Fruit fly (Drosophila melanogaster) whole organism, adult: Measurements from ENCODE around the gene CG15602.

Experiments
- CG11617 ChIP-seq: fragments of 200-800 bp; sonication (Bioruptor generic); optimal IDR thresholded peaks from 2 replicates; lab custom pipeline; 2017; ENCODE audit warnings: mild to moderate bottlenecking, missing biosample characterization, missing genetic modification reagents, missing genetic modification characterization
- CG12768 ChIP-seq: fragments of 200-800 bp; sonication (Bioruptor generic); optimal IDR thresholded peaks from 2 replicates; lab custom pipeline; 2017; ENCODE audit warnings: missing biosample characterization, missing genetic modification characterization, mild to moderate bottlenecking, moderate library complexity, missing genetic modification reagents
- CG14711 ChIP-seq: fragments of 200-800 bp; sonication (Bioruptor generic); optimal IDR thresholded peaks from 2 replicates; lab custom pipeline; 2018; ENCODE audit warnings: missing biosample characterization, mild to moderate bottlenecking, missing genetic modification characterization, moderate library complexity
- CG1620 ChIP-seq: fragments of 200-800 bp; sonication (Bioruptor generic); optimal IDR thresholded peaks from 2 replicates; lab custom pipeline; 2016; ENCODE audit warnings: missing biosample characterization, missing genetic modification characterization
- CG33017 ChIP-seq: fragments of 200-800 bp; sonication (Bioruptor generic); optimal IDR thresholded peaks from 2 replicates; lab custom pipeline; 2018; ENCODE audit warnings: missing biosample characterization, mild to moderate bottlenecking, missing genetic modification characterization, moderate library complexity
- CG5204 ChIP-seq: fragments of 200-800 bp; sonication (Bioruptor generic); optimal IDR thresholded peaks from 2 replicates; lab custom pipeline; 2016; ENCODE audit warnings: missing biosample characterization, missing genetic modification characterization
- CG7045 ChIP-seq: fragments of 200-800 bp; sonication (Bioruptor generic); optimal IDR thresholded peaks from 2 replicates; lab custom pipeline; 2017; ENCODE audit warnings: missing biosample characterization, mild to moderate bottlenecking, missing genetic modification characterization
- CG7101 ChIP-seq: fragments of 200-800 bp; sonication (Bioruptor generic); optimal IDR thresholded peaks from 2 replicates; lab custom pipeline; 2018; ENCODE audit warnings: missing biosample characterization, mild to moderate bottlenecking, missing genetic modification characterization, moderate library complexity
- Clk ChIP-seq: fragments of 200-800 bp; sonication (Bioruptor generic); optimal IDR thresholded peaks from 2 replicates; lab custom pipeline; 2017; ENCODE audit warnings: missing biosample characterization, missing genetic modification characterization
- Crg-1 ChIP-seq: fragments of 200-800 bp; sonication (Bioruptor generic); optimal IDR thresholded peaks from 2 replicates; lab custom pipeline; 2016; ENCODE audit warnings: missing biosample characterization, missing genetic modification characterization
- Hr96 ChIP-seq: fragments of 200-800 bp; sonication (Bioruptor generic); optimal IDR thresholded peaks from 2 replicates; lab custom pipeline; 2016; ENCODE audit warnings: missing biosample characterization, missing genetic modification characterization
- Mnt ChIP-seq: fragments of 200-800 bp; sonication (Bioruptor generic); optimal IDR thresholded peaks from 2 replicates; lab custom pipeline; 2016; ENCODE audit warnings: missing biosample characterization, mild to moderate bottlenecking, missing genetic modification characterization
- bab1 ChIP-seq: fragments of 200-800 bp; sonication (Bioruptor generic); optimal IDR thresholded peaks from 3 replicates; lab custom pipeline; 2019; ENCODE audit warnings: missing biosample characterization, mild to moderate bottlenecking, missing genetic modification characterization, moderate library complexity
- cic ChIP-seq: fragments of 200-800 bp; sonication (Bioruptor generic); optimal IDR thresholded peaks from 2 replicates; lab custom pipeline; 2017; ENCODE audit warnings: missing biosample characterization, mild to moderate bottlenecking, missing genetic modification characterization, moderate library complexity
- cnc ChIP-seq, 2 experiments: fragments of >200 bp; optimal IDR thresholded peaks; 2 replicates each; lab custom pipeline; 2017
- kay ChIP-seq: fragments of 200-800 bp; sonication (Bioruptor generic); peaks from one replicate; lab custom pipeline; 2016; ENCODE audit warnings: missing biosample characterization, missing genetic modification characterization, borderline replicate concordance
- ovo ChIP-seq: fragments of 200-800 bp; sonication (Bioruptor generic); optimal IDR thresholded peaks from 2 replicates; lab custom pipeline; 2016; ENCODE audit warnings: missing biosample characterization, missing genetic modification characterization
- pad ChIP-seq: fragments of 200-800 bp; sonication (Bioruptor generic); optimal IDR thresholded peaks from 3 replicates; lab custom pipeline; 2017; ENCODE audit warnings: missing biosample characterization, missing genetic modification characterization, mild to moderate bottlenecking, moderate library complexity, missing genetic modification reagents
- tj ChIP-seq: fragments of 200-800 bp; sonication (Bioruptor generic); optimal IDR thresholded peaks from 3 replicates; lab custom pipeline; 2017; ENCODE audit warnings: missing biosample characterization, mild to moderate bottlenecking, missing genetic modification characterization, moderate library complexity
- toe ChIP-seq: fragments of 200-800 bp; sonication (Bioruptor generic); optimal IDR thresholded peaks from 2 replicates; lab custom pipeline; 2016; ENCODE audit warnings: missing biosample characterization, missing genetic modification characterization

CG15602 gene

dm6 chrX:15786242-15786641, 13.0 kb upstream of the CG15602 start:
- no peak for TF ChIP-seq toe (GFP tag; lab: Kevin White, UChicago)
- no peak for TF ChIP-seq CG11617 (GFP tag; lab: Kevin White, UChicago)
- no peak for TF ChIP-seq CG14711 (tag; lab: Kevin White, UChicago)
- TF ChIP-seq Clk (GFP tag; lab: Kevin White, UChicago): no peak
- TF ChIP-seq tj (GFP tag; lab: Kevin White, UChicago): no peak
- TF ChIP-seq ovo (GFP tag; lab: Kevin White, UChicago): no peak
- TF ChIP-seq Mnt (GFP tag; lab: Kevin White, UChicago): no peak
- no peak for TF ChIP-seq bab1 (GFP tag; lab: Kevin White, UChicago)
- TF ChIP-seq kay (GFP tag; lab: Kevin White, UChicago): no peak
- TF ChIP-seq CG12768 (GFP tag; lab: Kevin White, UChicago): no peak
- TF ChIP-seq pad (GFP tag; lab: Kevin White, UChicago): no peak
- TF ChIP-seq CG5204 (GFP tag; lab: Kevin White, UChicago): no peak
- no peak for TF ChIP-seq CG33017 (tag; lab: Kevin White, UChicago)
- no peak for TF ChIP-seq Hr96 (GFP tag; lab: Kevin White, UChicago)
- TF ChIP-seq CG1620 (GFP tag; lab: Kevin White, UChicago): no peak
- TF ChIP-seq cnc (optimal IDR thresholded peaks at IDR 0.05; lab: Kevin White, UChicago): no peak
- no peak for TF ChIP-seq CG7045
- TF ChIP-seq Crg-1 (GFP tag; lab: Kevin White, UChicago): no peak
- no peak for TF ChIP-seq cic (GFP tag; lab: Kevin White, UChicago)
- no peak for TF ChIP-seq CG7101 (tag; lab: Kevin White, UChicago)

- TF ChIP-seq CG1620 (GFP tag; lab: Kevin White, UChicago) (peak; percentile 20), cnc (optimal IDR thresholded peaks at IDR 0.05; lab: Kevin White, UChicago) (no peak), bab1 (GFP tag; lab: Kevin White, UChicago) (peak; percentile 24), kay (GFP tag; lab: Kevin White, UChicago) (no peak), pad (GFP tag; lab: Kevin White, UChicago) (peak; percentile 48), CG12768 (GFP tag; lab: Kevin White, UChicago) (peak; percentile 45), ovo (GFP tag; lab: Kevin White, UChicago) (peak; percentile 29), CG14711 (tag; lab: Kevin White, UChicago) (peak; percentile 62), CG7101 (tag; lab: Kevin White, UChicago) (peak; percentile 88), cic (GFP tag; lab: Kevin White, UChicago) (peak; percentile 70), Crg-1 (GFP tag; lab: Kevin White, UChicago) (peak; percentile 51), Clk (GFP tag; lab: Kevin White, UChicago) (no peak), Mnt (GFP tag; lab: Kevin White, UChicago) (peak; percentile 47), CG5204 (GFP tag; lab: Kevin White, UChicago) (no peak), Hr96 (GFP tag; lab: Kevin White, UChicago) (no peak), toe (GFP tag; lab: Kevin White, UChicago) (no peak), CG33017 (tag; lab: Kevin White, UChicago) (peak; percentile 41), CG11617 (GFP tag; lab: Kevin White, UChicago) (peak; percentile 62), CG7045 (peak; percentile 33), tj (GFP tag; lab: Kevin White, UChicago) (peak; percentile 68)
Observed at dm6 chrX:15788235-15789187, 10.7 kb upstream of the CG15602 start, which contains the start of gene Rhp. Gene Rhp (plus strand): TSS chrX:15788897.

- TF ChIP-seq toe (GFP tag; lab: Kevin White, UChicago): peak; percentile 34
Observed at dm6 chrX:15795951-15796443, 3.2 kb upstream of the CG15602 start, which contains the start of gene sordd1. Gene sordd1 (minus strand): TSS chrX:15796028.

- TF ChIP-seq bab1 (GFP tag; lab: Kevin White, UChicago): peak; percentile 37
- TF ChIP-seq toe (GFP tag; lab: Kevin White, UChicago): no peak
- peak; percentile 54 for TF ChIP-seq CG14711 (tag; lab: Kevin White, UChicago)
- TF ChIP-seq CG11617 (GFP tag; lab: Kevin White, UChicago): peak; percentile 34
- peak; percentile 67 for TF ChIP-seq CG7101 (tag; lab: Kevin White, UChicago)
- peak; percentile 22 for TF ChIP-seq CG1620 (GFP tag; lab: Kevin White, UChicago)
- TF ChIP-seq pad (GFP tag; lab: Kevin White, UChicago): peak; percentile 6
- no peak for TF ChIP-seq cic (GFP tag; lab: Kevin White, UChicago)
Observed at dm6 chrX:15802880-15803650, 3.8 kb downstream of the CG15602 start.
